Fruit fly (Drosophila melanogaster) whole organism, pupa: ENCODE data around the gene Glt.

Experiments
- CG13204 ChIP-seq: fragments of 200-800 bp; sonication (Bioruptor generic); optimal IDR thresholded peaks from 2 replicates; lab custom pipeline; 2018; ENCODE audit warnings: missing biosample characterization, mild to moderate bottlenecking, missing genetic modification characterization, moderate library complexity
- CG14655 ChIP-seq: fragments of 200-800 bp; sonication (Bioruptor generic); optimal IDR thresholded peaks from 3 replicates; lab custom pipeline; 2017; ENCODE audit warnings: mild to moderate bottlenecking, missing biosample characterization, missing genetic modification reagents, missing genetic modification characterization
- CG17806 ChIP-seq: fragments of 200-800 bp; sonication (Bioruptor generic); optimal IDR thresholded peaks from 2 replicates; lab custom pipeline; 2018; ENCODE audit warnings: missing biosample characterization, mild to moderate bottlenecking, missing genetic modification characterization, moderate library complexity
- CG34367 ChIP-seq: fragments of 200-800 bp; sonication (Bioruptor generic); optimal IDR thresholded peaks from 2 replicates; lab custom pipeline; 2018; ENCODE audit warnings: missing biosample characterization, mild to moderate bottlenecking, missing genetic modification characterization
- CG4496 ChIP-seq: fragments of 200-800 bp; sonication (Bioruptor generic); IDR thresholded peaks from 3 replicates; pipeline ENCODE4 v1.3.6; 2022; ENCODE audit warnings: missing biosample characterization, missing genetic modification characterization
- CG8159 ChIP-seq: fragments of 200-800 bp; sonication (Bioruptor generic); optimal IDR thresholded peaks from 3 replicates; lab custom pipeline; 2018; ENCODE audit warnings: missing biosample characterization, mild to moderate bottlenecking, missing genetic modification characterization, moderate library complexity
- EcR ChIP-seq: fragments of 200-800 bp; sonication (Bioruptor generic); optimal IDR thresholded peaks from 3 replicates; lab custom pipeline; 2019; ENCODE audit warnings: missing biosample characterization, missing genetic modification characterization, mild to moderate bottlenecking, moderate library complexity, missing genetic modification reagents
- Pif1A ChIP-seq: fragments of 200-800 bp; sonication (Bioruptor generic); optimal IDR thresholded peaks from 3 replicates; lab custom pipeline; 2016; ENCODE audit warnings: missing biosample characterization, missing genetic modification characterization
- fd96Ca ChIP-seq: fragments of 200-800 bp; sonication (Bioruptor generic); IDR thresholded peaks from 3 replicates; pipeline ENCODE4 v1.3.6; 2022; ENCODE audit warnings: missing biosample characterization, missing genetic modification characterization

dm6 chr2L:8709413-8709812, 36.9 kb downstream of the Glt start, which contains the start of gene Hnf4:
- TF ChIP-seq Pif1A (no peak), EcR (GFP tag; lab: Kevin White, UChicago) (peak; percentile 88), CG34367 (tag; lab: Kevin White, UChicago) (no peak), CG13204 (no peak), CG8159 (tag; lab: Kevin White, UChicago) (no peak), fd96Ca (no peak), CG17806 (tag; lab: Kevin White, UChicago) (no peak), CG14655 (no peak), CG4496 (GFP tag; lab: Robert Waterston, UW) (no peak)
